Worm (Caenorhabditis elegans): ENCODE data around the gene ugt-40.

The ugt-40 gene

ce11 chrV:7178843-7179242 is 37.1 kb upstream of the ugt-40 start, which contains the start of gene cpsf-2:
TSS of gene cpsf-2 (plus strand) at chrV:7179172.
- peak; percentile 1 for TF ChIP-seq dpl-1 (GFP tag; optimal IDR thresholded peaks at IDR 0.05)
- peak; percentile 47 for TF ChIP-seq mes-2 (tag; optimal IDR thresholded peaks at IDR 0.05; ENCODE audit: poor library complexity, severe bottlenecking)
- no peak for TF ChIP-seq zfp-2 (tag; optimal IDR thresholded peaks at IDR 0.05)
- TF ChIP-seq dmd-9 (GFP tag; IDR thresholded peaks at IDR 0.05): no peak
- TF ChIP-seq tra-1 (GFP tag; IDR thresholded peaks at IDR 0.05): no peak
- peak; percentile 72 for TF ChIP-seq aha-1 (tag)
- TF ChIP-seq nhr-102 (tag; optimal IDR thresholded peaks at IDR 0.05): no peak

DNA sequence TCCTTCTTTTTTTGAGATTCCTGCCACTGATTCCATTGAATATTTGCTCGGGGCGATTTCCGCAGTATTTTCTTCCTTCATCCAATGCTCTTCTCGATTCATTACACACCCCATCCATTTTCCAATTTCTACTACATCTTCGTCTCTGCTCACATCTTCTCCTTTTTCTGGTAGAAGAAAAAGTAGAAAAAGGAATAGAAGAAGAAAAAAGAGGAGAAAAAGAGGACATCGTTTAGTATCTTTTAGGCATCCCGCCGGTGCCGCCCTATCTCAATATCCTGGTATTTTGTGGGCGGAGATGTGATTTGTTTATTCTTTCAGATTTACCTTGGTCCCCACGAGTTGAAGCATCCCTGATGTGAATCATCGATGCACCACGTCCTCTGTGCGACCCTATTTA is 33.4 kb upstream of the ugt-40 start, which contains the start of gene lgc-39:
Gene lgc-39 (plus strand): TSS at position 301 of the 400 bp plus-strand sequence.
- TF ChIP-seq lin-13 (GFP tag; optimal IDR thresholded peaks at IDR 0.05) (no peak), ceh-82 (tag; optimal IDR thresholded peaks at IDR 0.05) (no peak), Y105C5A.15 (GFP tag; IDR thresholded peaks at IDR 0.05) (no peak), nhr-41 (GFP tag; IDR thresholded peaks at IDR 0.05) (no peak), lin-29 (GFP tag; IDR thresholded peaks at IDR 0.05) (no peak), mes-2 (tag; optimal IDR thresholded peaks at IDR 0.05; ENCODE audit: poor library complexity, severe bottlenecking) (no peak), lsy-2 (tag; optimal IDR thresholded peaks at IDR 0.05) (no peak), tag-97 (GFP tag; IDR thresholded peaks at IDR 0.05) (no peak), lin-1 (GFP tag; IDR thresholded peaks at IDR 0.05) (no peak), ama-1 (optimal IDR thresholded peaks at IDR 0.05) (no peak), mdl-1 (tag; optimal IDR thresholded peaks at IDR 0.05) (no peak), mdt-29 (GFP tag; IDR thresholded peaks at IDR 0.05) (no peak), daf-12 (tag; optimal IDR thresholded peaks at IDR 0.05) (no peak), nhr-77 (tag; optimal IDR thresholded peaks at IDR 0.05) (no peak), pqm-1 (tag; optimal IDR thresholded peaks at IDR 0.05) (no peak), unc-62 (GFP tag; optimal IDR thresholded peaks at IDR 0.05 in 1 of 2) (no peak), unc-62 (tag; optimal IDR thresholded peaks at IDR 0.05) (no peak)

DNA sequence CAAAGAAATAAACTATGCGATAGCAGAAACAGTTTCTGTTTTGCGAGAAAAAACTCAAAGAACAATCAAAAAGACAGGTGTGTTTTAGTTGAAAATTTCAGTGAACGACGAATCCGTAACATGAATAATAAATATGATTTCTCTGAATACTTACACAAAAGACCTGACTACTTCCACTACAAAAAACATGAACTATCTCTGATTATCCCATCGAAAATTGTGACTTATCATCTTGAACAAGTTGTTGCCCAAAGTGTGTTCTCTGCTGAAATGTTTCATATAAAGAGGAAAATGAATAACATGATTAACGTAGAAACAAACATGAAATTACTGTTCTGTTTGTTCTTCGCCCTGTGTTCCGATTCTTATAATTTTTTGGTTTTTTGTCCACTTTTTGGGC is 24.9 kb upstream of the ugt-40 start, which contains the start of gene ugt-36:
Gene ugt-36 (plus strand): TSS at position 301 of the 400 bp plus-strand sequence.
- TF ChIP-seq aly-2 (tag; optimal IDR thresholded peaks at IDR 0.05) (no peak), nhr-28 (tag; optimal IDR thresholded peaks at IDR 0.05) (peak; percentile 16)

DNA sequence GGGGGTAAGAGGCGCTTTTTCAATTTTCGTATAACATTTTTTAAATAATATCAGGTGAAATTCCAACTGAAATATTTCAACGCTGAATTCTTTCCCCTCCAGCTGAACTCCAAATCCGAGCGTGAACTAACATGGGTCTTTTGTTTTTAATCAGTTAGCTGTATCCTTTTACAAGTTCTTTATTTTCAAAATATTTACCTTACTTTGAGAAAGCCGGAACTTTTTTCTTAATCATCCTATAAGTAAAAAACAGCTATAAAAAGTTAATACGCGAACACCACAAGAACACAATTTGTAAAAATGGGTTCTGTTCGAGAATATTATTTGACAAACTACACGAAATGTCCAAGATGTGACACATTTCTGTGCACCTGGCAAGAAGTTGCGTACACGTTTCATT is 22.4 kb upstream of the ugt-40 start, which contains the start of gene srh-83:
Gene srh-83 (plus strand): TSS at position 301 of the 400 bp plus-strand sequence.
- no peak for TF ChIP-seq nhr-111 (GFP tag; optimal IDR thresholded peaks at IDR 0.05)
- no peak for TF ChIP-seq ama-1 (optimal IDR thresholded peaks at IDR 0.05)
- TF ChIP-seq Y75B8A.6 (GFP tag; IDR thresholded peaks at IDR 0.05): no peak
- TF ChIP-seq nhr-42 (GFP tag; IDR thresholded peaks at IDR 0.05): no peak
- TF ChIP-seq R02D3.7 (tag; optimal IDR thresholded peaks at IDR 0.05): no peak
- TF ChIP-seq F37D6.2 (tag; optimal IDR thresholded peaks at IDR 0.05): no peak

DNA sequence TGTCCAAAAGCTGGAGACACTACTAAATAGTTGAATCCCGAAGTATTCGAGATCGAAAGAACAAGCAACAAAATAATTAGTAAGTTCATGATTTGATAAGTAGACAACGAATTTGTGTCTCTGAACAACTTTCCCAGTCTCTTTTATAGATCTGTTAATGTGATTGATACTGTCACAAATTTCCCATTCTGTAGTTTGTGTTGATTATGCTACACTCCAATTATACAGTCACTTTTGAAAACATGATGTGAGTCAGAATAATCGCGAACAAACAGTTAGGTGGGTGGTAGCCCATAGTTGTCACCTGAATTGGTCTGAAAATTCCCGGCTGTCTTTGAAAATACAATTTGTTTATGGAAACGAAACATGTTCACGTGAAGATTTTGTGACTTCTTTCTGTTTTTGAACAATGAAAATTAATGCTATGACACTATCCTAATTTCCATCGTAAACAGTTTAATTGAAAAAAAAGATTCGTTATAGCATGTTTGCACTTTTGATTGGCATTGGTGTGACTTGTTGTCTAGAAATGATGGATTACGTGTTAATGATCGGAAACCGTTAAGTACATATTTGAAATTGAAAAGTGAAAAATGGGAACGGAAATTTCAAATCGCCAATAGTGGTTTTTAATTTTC is 21.8 kb upstream of the ugt-40 start, which contains the start of gene ugt-41:
Gene ugt-41 (minus strand): TSS at position 119 of the 638 bp plus-strand sequence.
- TF ChIP-seq nhr-42 (GFP tag; IDR thresholded peaks at IDR 0.05) (no peak), egl-27 (tag; optimal IDR thresholded peaks at IDR 0.05) (no peak), tag-97 (GFP tag; IDR thresholded peaks at IDR 0.05) (no peak), dmd-6 (GFP tag; IDR thresholded peaks at IDR 0.05) (peak; percentile 81), lin-13 (GFP tag; optimal IDR thresholded peaks at IDR 0.05) (no peak), ztf-7 (tag; optimal IDR thresholded peaks at IDR 0.05) (no peak), F44E2.7 (GFP tag; IDR thresholded peaks at IDR 0.05) (no peak), zip-11 (GFP tag; IDR thresholded peaks at IDR 0.05) (no peak), unc-130 (GFP tag; optimal IDR thresholded peaks at IDR 0.05) (no peak), hlh-11 (tag; optimal IDR thresholded peaks at IDR 0.05) (peak; percentile 66), lin-38 (GFP tag; IDR thresholded peaks at IDR 0.05) (no peak), nhr-48 (tag; optimal IDR thresholded peaks at IDR 0.05) (peak; percentile 28), ama-1 (optimal IDR thresholded peaks at IDR 0.05) (no peak), vab-7 (GFP tag; IDR thresholded peaks at IDR 0.05) (no peak), hmg-1.1 (GFP tag; IDR thresholded peaks at IDR 0.05) (no peak), nhr-25 (tag; optimal IDR thresholded peaks at IDR 0.05; ENCODE audit: borderline replicate concordance, insufficient read depth) (no peak), lir-3 (tag; optimal IDR thresholded peaks at IDR 0.05) (no peak), daf-16 (GFP tag; optimal IDR thresholded peaks at IDR 0.05) (no peak), daf-16 (tag; optimal IDR thresholded peaks at IDR 0.05) (peak; percentile 96)

All from whole organism, L4 larva.